Worm (Caenorhabditis elegans) whole organism, L2 larva: ENCODE results near the gene F13H8.3.

Experiments
- alr-1 ChIP-seq: fragments of 150-350 bp; optimal IDR thresholded peaks from 2 replicates; lab custom pipeline; 2014; ENCODE audit warnings: missing biosample characterization, missing genetic modification characterization
- ceh-82 ChIP-seq: fragments of 150-350 bp; optimal IDR thresholded peaks from 2 replicates; lab custom pipeline; 2014; ENCODE audit warnings: missing biosample characterization, missing genetic modification characterization
- lin-13 ChIP-seq: fragments of 150-350 bp; optimal IDR thresholded peaks from 2 replicates; lab custom pipeline; 2014; ENCODE audit warnings: missing biosample characterization, missing genetic modification reagents, missing genetic modification characterization

- no peak for TF ChIP-seq alr-1
- no peak for TF ChIP-seq ceh-82 (tag; lab: Kevin White, UChicago)
- TF ChIP-seq lin-13 (GFP tag; lab: Kevin White, UChicago): no peak
These were observed at the start of gene F13H8.3 for ce11 chrII:6263685-6264084.
